Worm (Caenorhabditis elegans): ENCODE data around the gene dnj-2.

ce11 chrIV:11323666-11324065 lies 9.9 kb upstream of the dnj-2 start:
- TF ChIP-seq ces-1 (GFP tag; optimal IDR thresholded peaks at IDR 0.05) (no peak), unc-39 (tag; optimal IDR thresholded peaks at IDR 0.05) (no peak), nhr-12 (tag; optimal IDR thresholded peaks at IDR 0.05) (no peak), ztf-11 (tag; optimal IDR thresholded peaks at IDR 0.05) (no peak), snpc-4 (tag; optimal IDR thresholded peaks at IDR 0.05) (no peak), nhr-237 (tag; optimal IDR thresholded peaks at IDR 0.05) (no peak), nhr-28 (tag; optimal IDR thresholded peaks at IDR 0.05) (no peak), elt-1 (tag; optimal IDR thresholded peaks at IDR 0.05; ENCODE audit: borderline replicate concordance, insufficient read depth) (no peak), mab-5 (tag; optimal IDR thresholded peaks at IDR 0.05) (no peak), hlh-1 (tag; optimal IDR thresholded peaks at IDR 0.05) (no peak)
